Worm (Caenorhabditis elegans) whole organism, late embryonic: Measurements from ENCODE around the gene srw-86.

Experiments
- C08G9.2 ChIP-seq: sonication (generic microtip); optimal IDR thresholded peaks from 2 replicates; lab custom pipeline; 2016; ENCODE audit warnings: mild to moderate bottlenecking, missing genetic modification characterization, moderate library complexity, missing compliant biosample characterization
- ahr-1 ChIP-seq: sonication (generic microtip); optimal IDR thresholded peaks from 2 replicates; lab custom pipeline; 2016; ENCODE audit warnings: missing genetic modification characterization, missing compliant biosample characterization
- ama-1 ChIP-seq: fragments of 150-350 bp; optimal IDR thresholded peaks from 2 replicates; lab custom pipeline; 2014
- ceh-9 ChIP-seq: sonication (generic microtip); optimal IDR thresholded peaks from 2 replicates; lab custom pipeline; 2016; ENCODE audit warnings: mild to moderate bottlenecking, missing genetic modification characterization, inconsistent platforms, missing compliant biosample characterization
- dve-1 ChIP-seq: sonication (generic microtip); optimal IDR thresholded peaks from 2 replicates; lab custom pipeline; 2017; ENCODE audit warnings: antibody characterized with exemption, mild to moderate bottlenecking, missing genetic modification characterization, missing compliant biosample characterization
- madf-2 ChIP-seq: sonication (generic microtip); optimal IDR thresholded peaks from 2 replicates; lab custom pipeline; 2017; ENCODE audit warnings: missing genetic modification characterization, missing compliant biosample characterization
- pha-2 ChIP-seq: sonication (generic microtip); optimal IDR thresholded peaks from 2 replicates; lab custom pipeline; 2017; ENCODE audit warnings: mild to moderate bottlenecking, missing genetic modification characterization, missing compliant biosample characterization
- ztf-16 ChIP-seq: sonication (generic microtip); optimal IDR thresholded peaks from 2 replicates; lab custom pipeline; 2017; ENCODE audit warnings: missing genetic modification characterization, missing compliant biosample characterization

- TF ChIP-seq madf-2 (tag; lab: Kevin White, UChicago) (no peak), pha-2 (tag; lab: Kevin White, UChicago) (no peak), ama-1 (lab: Kevin White, UChicago) (no peak), dve-1 (no peak), ceh-9 (tag; lab: Kevin White, UChicago) (no peak), ahr-1 (tag; lab: Kevin White, UChicago) (no peak), C08G9.2 (tag; lab: Kevin White, UChicago) (no peak), ztf-16 (tag; lab: Kevin White, UChicago) (no peak)
These were observed 910 bp upstream of the srw-86 start for ce11 chrV:19401429-19401828.
